Fruit fly (Drosophila melanogaster): ENCODE measurements around the gene CG2493.

Gene CG2493

dm6 chr2L:20414750-20415211 is 48.5 kb downstream of the CG2493 start, which contains the start of gene CG10947:
Gene CG10947, minus strand, starts transcription at chr2L:20414800.
- TF ChIP-seq CTCF (optimal IDR thresholded peaks at IDR 0.05) (peak; percentile 84 to 91), CG8478 (optimal IDR thresholded peaks at IDR 0.05) (no peak)

DNA sequence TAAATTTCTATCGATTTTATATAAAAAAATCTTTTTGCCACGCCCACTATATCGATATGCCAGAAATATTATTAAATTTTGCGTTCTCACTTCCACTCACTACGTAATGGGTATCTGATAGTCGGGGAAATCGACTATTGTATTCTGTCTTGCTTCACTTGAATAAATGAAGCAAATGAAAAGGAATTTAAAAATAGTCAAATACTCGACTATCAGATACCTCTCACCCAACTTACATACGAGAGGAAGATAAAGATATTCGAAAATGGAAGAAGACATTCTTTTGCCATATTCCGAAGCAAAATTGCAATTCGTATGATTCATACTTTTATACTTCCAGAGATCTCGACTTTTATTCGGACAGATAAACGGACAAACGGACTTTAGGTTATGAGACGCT is 49.4 kb downstream of the CG2493 start:
- TF ChIP-seq CG8478 (optimal IDR thresholded peaks at IDR 0.05) (no peak), CTCF (optimal IDR thresholded peaks at IDR 0.05) (no peak)
